Worm (Caenorhabditis elegans) whole organism, L1 larva: ENCODE data around the gene T20F7.3.
A peak's percentile ranks its signal among the peaks of the same experiment; 100 is the strongest.

Experiments
- C04F5.9 ChIP-seq: sonication (generic microtip); optimal IDR thresholded peaks from 2 replicates; lab custom pipeline; 2016; ENCODE audit warnings: missing genetic modification characterization, missing compliant biosample characterization
- C16A3.4 ChIP-seq: fragments of 150-350 bp; optimal IDR thresholded peaks from 2 replicates; lab custom pipeline; 2014; ENCODE audit warnings: missing biosample characterization, missing genetic modification characterization
- C34B4.2 ChIP-seq: sonication (generic microtip); optimal IDR thresholded peaks from 2 replicates; lab custom pipeline; 2017; ENCODE audit warnings: mild to moderate bottlenecking, missing genetic modification characterization, missing compliant biosample characterization
- F16B12.6 ChIP-seq: fragments of 150-350 bp; optimal IDR thresholded peaks from 2 replicates; lab custom pipeline; 2014; ENCODE audit warnings: missing biosample characterization, missing genetic modification characterization
- alr-1 ChIP-seq: fragments of 200-800 bp; sonication (Bioruptor generic); optimal IDR thresholded peaks from 2 replicates; lab custom pipeline; 2018; ENCODE audit warnings: borderline replicate concordance, mild to moderate bottlenecking, missing genetic modification characterization, missing compliant biosample characterization
- aly-2 ChIP-seq: fragments of 150-350 bp; optimal IDR thresholded peaks from 2 replicates; lab custom pipeline; 2014; ENCODE audit warnings: missing biosample characterization, missing genetic modification characterization
- ceh-82 ChIP-seq, 3 experiments: fragments of 150-350 bp in 1 of 3; sonication (generic microtip) in 2 of 3; optimal IDR thresholded peaks; 2 replicates each; lab custom pipeline; 2014 to 2017; ENCODE audit warnings: missing biosample characterization in 3 of 3, missing genetic modification characterization in 3 of 3
- ceh-88 ChIP-seq: fragments of 200-800 bp; sonication (Bioruptor generic); IDR thresholded peaks from 2 replicates; pipeline ENCODE4 v1.3.6; 2022; ENCODE audit warnings: missing genetic modification characterization, missing compliant biosample characterization
- ceh-90 ChIP-seq: sonication (generic microtip); optimal IDR thresholded peaks from 2 replicates; lab custom pipeline; 2016; ENCODE audit warnings: missing genetic modification characterization, missing compliant biosample characterization
- ces-1 ChIP-seq: fragments of 150-350 bp; optimal IDR thresholded peaks from 2 replicates; lab custom pipeline; 2014; ENCODE audit warnings: missing biosample characterization, missing genetic modification reagents, missing genetic modification characterization
- dpl-1 ChIP-seq, 3 experiments: fragments of 150-350 bp in 2 of 3; sonication (generic microtip) in 1 of 3; optimal IDR thresholded peaks; 2 replicates each; lab custom pipeline; 2014 to 2017; ENCODE audit warnings: missing biosample characterization in 3 of 3, missing genetic modification characterization in 3 of 3, missing genetic modification reagents in 3 of 3
- egl-13 ChIP-seq: sonication (generic microtip); optimal IDR thresholded peaks from 2 replicates; lab custom pipeline; 2016; ENCODE audit warnings: missing genotype, missing genetic modification reagents, missing genetic modification characterization, missing compliant biosample characterization
- egl-27 ChIP-seq, 2 experiments: fragments of 150-350 bp in 1 of 2; sonication (generic microtip); optimal IDR thresholded peaks; 3 replicates each; lab custom pipeline; 2017 to 2018; ENCODE audit warnings: missing biosample characterization in 2 of 2, missing genetic modification characterization in 2 of 2, missing genetic modification reagents in 2 of 2
- elt-2 ChIP-seq: sonication (generic microtip); optimal IDR thresholded peaks from 2 replicates; lab custom pipeline; 2016; ENCODE audit warnings: missing genetic modification characterization, mild to moderate bottlenecking, inconsistent platforms, missing compliant biosample characterization, missing genetic modification reagents
- elt-3 ChIP-seq, 6 experiments: fragments of 150-350 bp in 1 of 6; sonication (generic microtip); optimal IDR thresholded peaks; 2 replicates each; lab custom pipeline; 2017 to 2018; ENCODE audit warnings: missing biosample characterization in 6 of 6, missing genetic modification characterization in 6 of 6, inconsistent platforms in 1 of 6
- fkh-10 ChIP-seq: sonication (generic microtip); optimal IDR thresholded peaks from 2 replicates; lab custom pipeline; 2017; ENCODE audit warnings: missing biosample characterization, missing genetic modification reagents, missing genetic modification characterization
- fkh-8 ChIP-seq: sonication (generic microtip); optimal IDR thresholded peaks from 2 replicates; lab custom pipeline; 2016; ENCODE audit warnings: mild to moderate bottlenecking, missing genetic modification characterization, missing compliant biosample characterization
- hlh-4 ChIP-seq: sonication (generic microtip); optimal IDR thresholded peaks from 2 replicates; lab custom pipeline; 2016; ENCODE audit warnings: mild to moderate bottlenecking, missing genetic modification characterization, missing compliant biosample characterization
- isw-1 ChIP-seq: fragments of 200-800 bp; sonication (Bioruptor generic); IDR thresholded peaks from 2 replicates; pipeline ENCODE4 v1.3.6; 2022; ENCODE audit warnings: missing genetic modification characterization, missing compliant biosample characterization
- lin-13 ChIP-seq: fragments of 150-350 bp; optimal IDR thresholded peaks from 2 replicates; lab custom pipeline; 2014; ENCODE audit warnings: missing biosample characterization, missing genetic modification reagents, missing genetic modification characterization
- lin-14 ChIP-seq: fragments of 200-800 bp; sonication (Bioruptor generic); optimal IDR thresholded peaks from 2 replicates; lab custom pipeline; 2018; ENCODE audit warnings: mild to moderate bottlenecking, missing genetic modification characterization, moderate library complexity, missing compliant biosample characterization
- lin-35 ChIP-seq, 2 experiments: fragments of 150-350 bp; optimal IDR thresholded peaks; 2 replicates each; lab custom pipeline; 2014; ENCODE audit warnings: missing biosample characterization in 2 of 2, missing genetic modification characterization in 2 of 2, missing genetic modification reagents in 2 of 2
- lin-39 ChIP-seq: fragments of 150-350 bp; optimal IDR thresholded peaks from 2 replicates; lab custom pipeline; 2014; ENCODE audit warnings: missing biosample characterization, missing genetic modification reagents, missing genetic modification characterization
- lir-3 ChIP-seq: sonication (generic microtip); optimal IDR thresholded peaks from 2 replicates; lab custom pipeline; 2016; ENCODE audit warnings: mild to moderate bottlenecking, missing genetic modification characterization, moderate library complexity, missing compliant biosample characterization; ENCODE audit not compliant: poor library complexity
- mab-9 ChIP-seq: fragments of 200-800 bp; sonication (Bioruptor generic); IDR thresholded peaks from 2 replicates; pipeline ENCODE4 v1.3.6; 2022; ENCODE audit warnings: missing genetic modification reagents, missing genetic modification characterization, missing compliant biosample characterization
- mdl-1 ChIP-seq, 2 experiments: fragments of 150-350 bp; optimal IDR thresholded peaks; 2 replicates each; lab custom pipeline; 2014 to 2017; ENCODE audit warnings: missing biosample characterization in 2 of 2, missing genetic modification characterization in 2 of 2, inconsistent platforms in 1 of 2
- mef-2 ChIP-seq: fragments of 150-350 bp; optimal IDR thresholded peaks from 2 replicates; lab custom pipeline; 2014; ENCODE audit warnings: missing biosample characterization, missing genetic modification characterization
- nhr-11 ChIP-seq: fragments of 150-350 bp; optimal IDR thresholded peaks from 2 replicates; lab custom pipeline; 2014; ENCODE audit warnings: missing biosample characterization, missing genetic modification characterization
- nhr-12 ChIP-seq: sonication (generic microtip); optimal IDR thresholded peaks from 2 replicates; lab custom pipeline; 2017; ENCODE audit warnings: missing biosample characterization, missing genetic modification characterization
- nhr-19 ChIP-seq: fragments of 200-800 bp; sonication (Bioruptor generic); conservative IDR thresholded peaks from 2 replicates; pipeline ENCODE4 v1.3.6; 2022; ENCODE audit warnings: missing genetic modification characterization, missing compliant biosample characterization
- nhr-20 ChIP-seq: sonication (generic microtip); optimal IDR thresholded peaks from 2 replicates; lab custom pipeline; 2016; ENCODE audit warnings: mild to moderate bottlenecking, missing genetic modification characterization, missing compliant biosample characterization
- nhr-28 ChIP-seq: fragments of 150-350 bp; optimal IDR thresholded peaks from 2 replicates; lab custom pipeline; 2014; ENCODE audit warnings: missing biosample characterization, missing genetic modification characterization
- nhr-47 ChIP-seq: sonication (generic microtip); optimal IDR thresholded peaks from 2 replicates; lab custom pipeline; 2016; ENCODE audit warnings: mild to moderate bottlenecking, missing genetic modification characterization, moderate library complexity, missing compliant biosample characterization
- nhr-76 ChIP-seq: sonication (generic microtip); optimal IDR thresholded peaks from 2 replicates; lab custom pipeline; 2017; ENCODE audit warnings: missing biosample characterization, missing genetic modification characterization
- nhr-77 ChIP-seq: fragments of 150-350 bp; optimal IDR thresholded peaks from 2 replicates; lab custom pipeline; 2014; ENCODE audit warnings: missing biosample characterization, missing genetic modification characterization
- nhr-84 ChIP-seq: sonication (generic microtip); optimal IDR thresholded peaks from 2 replicates; lab custom pipeline; 2017; ENCODE audit warnings: missing biosample characterization, missing genetic modification characterization
- nhr-85 ChIP-seq: sonication (generic microtip); peaks from one replicate; lab custom pipeline; 2016; ENCODE audit warnings: missing genetic modification characterization, inconsistent platforms, missing compliant biosample characterization
- pag-3 ChIP-seq: sonication (generic microtip); optimal IDR thresholded peaks from 2 replicates; lab custom pipeline; 2017; ENCODE audit warnings: missing genetic modification characterization, mild to moderate bottlenecking, missing compliant biosample characterization, antibody characterized with exemption, borderline replicate concordance; ENCODE audit not compliant: insufficient read depth
- pax-3 ChIP-seq: fragments of 200-800 bp; sonication (Bioruptor generic); optimal IDR thresholded peaks from 2 replicates; lab custom pipeline; 2018; ENCODE audit warnings: mild to moderate bottlenecking, missing genetic modification characterization, moderate library complexity, missing compliant biosample characterization
- rnt-1 ChIP-seq: sonication (generic microtip); optimal IDR thresholded peaks from 2 replicates; lab custom pipeline; 2016; ENCODE audit warnings: mild to moderate bottlenecking, missing genetic modification characterization, moderate library complexity, missing compliant biosample characterization
- skn-1 ChIP-seq: fragments of 150-350 bp; optimal IDR thresholded peaks from 2 replicates; lab custom pipeline; 2014; ENCODE audit warnings: missing biosample characterization, missing genetic modification characterization
- snpc-4 ChIP-seq: fragments of 150-350 bp; optimal IDR thresholded peaks from 2 replicates; lab custom pipeline; 2014; ENCODE audit warnings: missing biosample characterization, missing genetic modification characterization
- sup-37 ChIP-seq: fragments of 200-800 bp; sonication (Bioruptor generic); optimal IDR thresholded peaks from 2 replicates; lab custom pipeline; 2018; ENCODE audit warnings: mild to moderate bottlenecking, missing genetic modification characterization, missing compliant biosample characterization
- tlp-1 ChIP-seq: fragments of 150-350 bp; optimal IDR thresholded peaks from 2 replicates; lab custom pipeline; 2014; ENCODE audit warnings: missing biosample characterization, missing genetic modification characterization
- unc-130 ChIP-seq: fragments of 150-350 bp; optimal IDR thresholded peaks from 2 replicates; lab custom pipeline; 2017; ENCODE audit warnings: missing biosample characterization, missing genetic modification characterization, inconsistent platforms
- unc-30 ChIP-seq: sonication (generic microtip); optimal IDR thresholded peaks from 2 replicates; lab custom pipeline; 2017; ENCODE audit warnings: missing biosample characterization, missing genetic modification characterization
- unc-86 ChIP-seq: sonication (generic microtip); optimal IDR thresholded peaks from 2 replicates; lab custom pipeline; 2016; ENCODE audit warnings: missing genetic modification characterization, missing compliant biosample characterization
- vab-15 ChIP-seq: sonication (generic microtip); optimal IDR thresholded peaks from 2 replicates; lab custom pipeline; 2017; ENCODE audit warnings: missing genotype, mild to moderate bottlenecking, missing genetic modification characterization, missing compliant biosample characterization
- xbp-1 ChIP-seq: sonication (generic microtip); optimal IDR thresholded peaks from 2 replicates; lab custom pipeline; 2016; ENCODE audit warnings: missing genetic modification characterization, missing compliant biosample characterization
- ztf-11 ChIP-seq, 2 experiments: sonication (generic microtip); optimal IDR thresholded peaks; 2 replicates each; lab custom pipeline; 2016 to 2017; ENCODE audit warnings: missing genetic modification characterization in 2 of 2, missing biosample characterization in 1 of 2, missing compliant biosample characterization in 1 of 2
- ztf-4 ChIP-seq: fragments of 150-350 bp; optimal IDR thresholded peaks from 2 replicates; lab custom pipeline; 2014; ENCODE audit warnings: missing biosample characterization, missing genetic modification characterization

The T20F7.3 gene

ce11 chrX:16815508-16815907 lies 44.7 kb upstream of the T20F7.3 start (continued):
- no peak for TF ChIP-seq mef-2 (tag; lab: Kevin White, UChicago)
- no peak for TF ChIP-seq nhr-85 (tag; lab: Kevin White, UChicago)
- TF ChIP-seq ceh-90 (tag; lab: Kevin White, UChicago): no peak
- no peak for TF ChIP-seq elt-2 (tag; lab: Kevin White, UChicago)
- TF ChIP-seq sup-37 (GFP tag; lab: Kevin White, UChicago): no peak
- no peak for TF ChIP-seq isw-1 (GFP tag; lab: Robert Waterston, UW)
- TF ChIP-seq C34B4.2: no peak
- no peak for TF ChIP-seq mab-9 (GFP tag; lab: Robert Waterston, UW)
- no peak for TF ChIP-seq ceh-82 (tag; optimal IDR thresholded peaks at IDR 0.05; lab: Kevin White, UChicago)
- no peak for TF ChIP-seq fkh-8 (tag; lab: Kevin White, UChicago)
- no peak for TF ChIP-seq nhr-11 (tag; lab: Kevin White, UChicago)
- no peak for TF ChIP-seq ztf-4 (tag; lab: Kevin White, UChicago)
- TF ChIP-seq snpc-4 (tag; lab: Kevin White, UChicago): no peak
- no peak for TF ChIP-seq nhr-76 (tag; lab: Kevin White, UChicago)
- TF ChIP-seq mdl-1 (tag; optimal IDR thresholded peaks at IDR 0.05; lab: Kevin White, UChicago): peak in 1 of 2 experiments; percentile 31
- peak; percentile 78 for TF ChIP-seq rnt-1
- no peak for TF ChIP-seq egl-13
- TF ChIP-seq pax-3 (tag; lab: Kevin White, UChicago): no peak
- peak in 1 of 6 experiments; percentile 3 for TF ChIP-seq elt-3 (tag; optimal IDR thresholded peaks at IDR 0.05; lab: Kevin White, UChicago)
- peak; percentile 22 for TF ChIP-seq nhr-47
- no peak for TF ChIP-seq unc-86 (tag; lab: Kevin White, UChicago)
- no peak for TF ChIP-seq lin-13 (GFP tag; lab: Kevin White, UChicago)
- TF ChIP-seq nhr-20 (tag; lab: Kevin White, UChicago): peak; percentile 49
- TF ChIP-seq F16B12.6 (tag; lab: Kevin White, UChicago): no peak
- no peak for TF ChIP-seq nhr-28 (tag; lab: Kevin White, UChicago)
- TF ChIP-seq ceh-88 (GFP tag; lab: Robert Waterston, UW): no peak
- no peak for TF ChIP-seq alr-1
- peak; percentile 60 for TF ChIP-seq nhr-19 (GFP tag; lab: Robert Waterston, UW)
- TF ChIP-seq tlp-1 (tag; lab: Kevin White, UChicago): no peak
- no peak for TF ChIP-seq ztf-11 (tag; optimal IDR thresholded peaks at IDR 0.05; lab: Kevin White, UChicago)
- no peak for TF ChIP-seq lin-39 (tag; lab: Kevin White, UChicago)
- TF ChIP-seq fkh-10 (GFP tag; lab: Kevin White, UChicago): no peak
- TF ChIP-seq vab-15 (tag; lab: Kevin White, UChicago): no peak
- TF ChIP-seq lin-14 (GFP tag; lab: Kevin White, UChicago): peak; percentile 81
- TF ChIP-seq lir-3: peak; percentile 24
- TF ChIP-seq lin-35 (GFP tag; optimal IDR thresholded peaks at IDR 0.05; lab: Kevin White, UChicago): peak in 1 of 2 experiments; percentile 20
- no peak for TF ChIP-seq skn-1 (tag; lab: Kevin White, UChicago)
- no peak for TF ChIP-seq C16A3.4 (tag; lab: Kevin White, UChicago)
- no peak for TF ChIP-seq dpl-1 (GFP tag; optimal IDR thresholded peaks at IDR 0.05; lab: Kevin White, UChicago)
- no peak for TF ChIP-seq hlh-4 (tag; lab: Kevin White, UChicago)
- TF ChIP-seq aly-2: no peak
- no peak for TF ChIP-seq unc-130
- no peak for TF ChIP-seq nhr-77 (tag; lab: Kevin White, UChicago)
- peak; percentile 68 for TF ChIP-seq pag-3
- TF ChIP-seq egl-27 (tag; optimal IDR thresholded peaks at IDR 0.05; lab: Kevin White, UChicago): no peak
- TF ChIP-seq nhr-84 (tag; lab: Kevin White, UChicago): no peak
- no peak for TF ChIP-seq C04F5.9
- no peak for TF ChIP-seq ces-1 (GFP tag; lab: Kevin White, UChicago)
- TF ChIP-seq unc-30 (tag; lab: Kevin White, UChicago): no peak
- TF ChIP-seq nhr-12 (tag; lab: Kevin White, UChicago): no peak
- peak; percentile 17 for TF ChIP-seq xbp-1 (tag; lab: Kevin White, UChicago)
- TF ChIP-seq, all 84 proteins: peak for 20
